Worm (Caenorhabditis elegans) whole organism, L2 larva: ENCODE measurements around the gene Y40C5A.4.
A peak's percentile ranks its signal among the peaks of the same experiment; 100 is the strongest.

ENCODE experiments used
- C34F6.9 ChIP-seq: fragments of 150-350 bp; optimal IDR thresholded peaks from 2 replicates; lab custom pipeline; 2014; ENCODE audit warnings: missing biosample characterization, missing genetic modification characterization
- F13H6.1 ChIP-seq: sonication (generic microtip); optimal IDR thresholded peaks from 2 replicates; lab custom pipeline; 2016; ENCODE audit warnings: missing genetic modification characterization, missing compliant biosample characterization
- R02D3.7 ChIP-seq: fragments of 150-350 bp; optimal IDR thresholded peaks from 2 replicates; lab custom pipeline; 2014; ENCODE audit warnings: missing biosample characterization, missing genetic modification characterization
- Y55F3AM.14 ChIP-seq: fragments of 200-800 bp; sonication (Bioruptor generic); optimal IDR thresholded peaks from 2 replicates; lab custom pipeline; 2018; ENCODE audit warnings: mild to moderate bottlenecking, missing genetic modification characterization, missing compliant biosample characterization
- ZK546.5 ChIP-seq: sonication (generic microtip); optimal IDR thresholded peaks from 2 replicates; lab custom pipeline; 2017; ENCODE audit warnings: missing biosample characterization, missing genetic modification characterization
- alr-1 ChIP-seq: fragments of 150-350 bp; optimal IDR thresholded peaks from 2 replicates; lab custom pipeline; 2014; ENCODE audit warnings: missing biosample characterization, missing genetic modification characterization
- aly-2 ChIP-seq: fragments of 150-350 bp; optimal IDR thresholded peaks from 2 replicates; lab custom pipeline; 2014; ENCODE audit warnings: missing biosample characterization, missing genetic modification characterization
- ama-1 ChIP-seq: fragments of 150-350 bp; optimal IDR thresholded peaks from 2 replicates; lab custom pipeline; 2018; ENCODE audit warnings: inconsistent platforms
- blmp-1 ChIP-seq: sonication (generic microtip); optimal IDR thresholded peaks from 2 replicates; lab custom pipeline; 2017; ENCODE audit warnings: missing genetic modification characterization, mild to moderate bottlenecking, missing compliant biosample characterization, antibody characterized with exemption, moderate library complexity; ENCODE audit not compliant: insufficient read depth
- ceh-16 ChIP-seq: fragments of 150-350 bp; optimal IDR thresholded peaks from 2 replicates; lab custom pipeline; 2014; ENCODE audit warnings: missing biosample characterization, missing genetic modification characterization
- ceh-82 ChIP-seq: fragments of 150-350 bp; optimal IDR thresholded peaks from 2 replicates; lab custom pipeline; 2014; ENCODE audit warnings: missing biosample characterization, missing genetic modification characterization
- crh-2 ChIP-seq: sonication (generic microtip); optimal IDR thresholded peaks from 2 replicates; lab custom pipeline; 2017; ENCODE audit warnings: missing biosample characterization, missing genetic modification characterization
- dmd-4 ChIP-seq: sonication (generic microtip); optimal IDR thresholded peaks from 2 replicates; lab custom pipeline; 2017; ENCODE audit warnings: missing biosample characterization, missing genetic modification characterization
- egl-27 ChIP-seq: sonication (generic microtip); optimal IDR thresholded peaks from 3 replicates; lab custom pipeline; 2017; ENCODE audit warnings: missing biosample characterization, missing genetic modification reagents, missing genetic modification characterization
- elt-1 ChIP-seq: fragments of 150-350 bp; optimal IDR thresholded peaks from 2 replicates; lab custom pipeline; 2014; ENCODE audit warnings: missing biosample characterization, missing genetic modification characterization
- elt-3 ChIP-seq: sonication (generic microtip); optimal IDR thresholded peaks from 2 replicates; lab custom pipeline; 2017; ENCODE audit warnings: missing biosample characterization, missing genetic modification characterization
- fos-1 ChIP-seq: fragments of 150-350 bp; optimal IDR thresholded peaks from 2 replicates; lab custom pipeline; 2014; ENCODE audit warnings: missing biosample characterization, missing genetic modification characterization
- gmeb-1 ChIP-seq: fragments of 150-350 bp; optimal IDR thresholded peaks from 2 replicates; lab custom pipeline; 2014; ENCODE audit warnings: missing biosample characterization, missing genetic modification characterization
- lin-11 ChIP-seq: fragments of 150-350 bp; sonication (generic microtip); optimal IDR thresholded peaks from 2 replicates; lab custom pipeline; 2014; ENCODE audit warnings: missing biosample characterization, missing genetic modification characterization, inconsistent platforms, mixed read lengths
- lin-13 ChIP-seq: fragments of 150-350 bp; optimal IDR thresholded peaks from 2 replicates; lab custom pipeline; 2014; ENCODE audit warnings: missing biosample characterization, missing genetic modification reagents, missing genetic modification characterization
- lin-39 ChIP-seq: fragments of 150-350 bp; optimal IDR thresholded peaks from 2 replicates; lab custom pipeline; 2014; ENCODE audit warnings: missing biosample characterization, missing genetic modification reagents, missing genetic modification characterization
- lsy-2 ChIP-seq, 2 experiments: fragments of 150-350 bp in 1 of 2; sonication (generic microtip) in 1 of 2; optimal IDR thresholded peaks; 2 replicates each; lab custom pipeline; 2014 to 2017; ENCODE audit warnings: missing biosample characterization in 2 of 2, missing genetic modification characterization in 2 of 2
- mab-5 ChIP-seq: fragments of 150-350 bp; optimal IDR thresholded peaks from 2 replicates; lab custom pipeline; 2014; ENCODE audit warnings: missing biosample characterization, missing genetic modification characterization
- mbf-1 ChIP-seq: sonication (generic microtip); optimal IDR thresholded peaks from 2 replicates; lab custom pipeline; 2017; ENCODE audit warnings: missing biosample characterization, missing genetic modification characterization
- mdl-1 ChIP-seq, 2 experiments: fragments of 150-350 bp in 1 of 2; sonication (generic microtip) in 1 of 2; optimal IDR thresholded peaks; 2 replicates each; lab custom pipeline; 2017; ENCODE audit warnings: missing biosample characterization in 2 of 2, missing genetic modification characterization in 2 of 2
- nhr-10 ChIP-seq: sonication (generic microtip); optimal IDR thresholded peaks from 2 replicates; lab custom pipeline; 2017; ENCODE audit warnings: missing biosample characterization, missing genetic modification characterization
- nhr-11 ChIP-seq: fragments of 150-350 bp; optimal IDR thresholded peaks from 2 replicates; lab custom pipeline; 2014; ENCODE audit warnings: missing biosample characterization, missing genetic modification characterization
- nhr-12 ChIP-seq: fragments of 150-350 bp; optimal IDR thresholded peaks from 2 replicates; lab custom pipeline; 2014; ENCODE audit warnings: missing biosample characterization, missing genetic modification characterization
- nhr-129 ChIP-seq: fragments of 150-350 bp; optimal IDR thresholded peaks from 2 replicates; lab custom pipeline; 2014; ENCODE audit warnings: missing biosample characterization, missing genetic modification characterization
- nhr-21 ChIP-seq: fragments of 150-350 bp; optimal IDR thresholded peaks from 2 replicates; lab custom pipeline; 2014; ENCODE audit warnings: missing biosample characterization, missing genetic modification characterization
- nhr-23 ChIP-seq: fragments of 150-350 bp; optimal IDR thresholded peaks from 2 replicates; lab custom pipeline; 2014; ENCODE audit warnings: missing biosample characterization, missing genetic modification reagents, missing genetic modification characterization
- nhr-237 ChIP-seq: fragments of 150-350 bp; optimal IDR thresholded peaks from 2 replicates; lab custom pipeline; 2014; ENCODE audit warnings: missing biosample characterization, missing genetic modification characterization
- nhr-25 ChIP-seq: fragments of 150-350 bp; sonication (generic microtip); optimal IDR thresholded peaks from 3 replicates; lab custom pipeline; 2014; ENCODE audit warnings: missing biosample characterization, missing genetic modification characterization
- nhr-6 ChIP-seq: fragments of 150-350 bp; optimal IDR thresholded peaks from 2 replicates; lab custom pipeline; 2014; ENCODE audit warnings: missing biosample characterization, missing genetic modification characterization
- nhr-77 ChIP-seq: fragments of 150-350 bp; optimal IDR thresholded peaks from 2 replicates; lab custom pipeline; 2014; ENCODE audit warnings: missing biosample characterization, missing genetic modification characterization
- peb-1 ChIP-seq: fragments of 150-350 bp; optimal IDR thresholded peaks from 2 replicates; lab custom pipeline; 2014; ENCODE audit warnings: missing biosample characterization, missing genetic modification characterization
- sem-4 ChIP-seq: fragments of 150-350 bp; optimal IDR thresholded peaks from 2 replicates; lab custom pipeline; 2014; ENCODE audit warnings: missing biosample characterization, missing genetic modification reagents, missing genetic modification characterization
- skn-1 ChIP-seq: sonication (generic microtip); optimal IDR thresholded peaks from 2 replicates; lab custom pipeline; 2017; ENCODE audit warnings: missing biosample characterization, missing genetic modification characterization
- sma-3 ChIP-seq: sonication (generic microtip); optimal IDR thresholded peaks from 2 replicates; lab custom pipeline; 2016; ENCODE audit warnings: missing genetic modification reagents, missing genetic modification characterization, missing compliant biosample characterization
- sma-9 ChIP-seq, 2 experiments: fragments of 150-350 bp in 1 of 2; sonication (generic microtip) in 1 of 2; optimal IDR thresholded peaks; 2 replicates each; lab custom pipeline; 2014 to 2016; ENCODE audit warnings: missing genetic modification characterization in 2 of 2, mild to moderate bottlenecking in 1 of 2, missing biosample characterization in 1 of 2, missing compliant biosample characterization in 1 of 2, missing genetic modification reagents in 1 of 2, moderate library complexity in 1 of 2
- snpc-4 ChIP-seq: fragments of 150-350 bp; optimal IDR thresholded peaks from 2 replicates; lab custom pipeline; 2014; ENCODE audit warnings: missing biosample characterization, missing genetic modification characterization
- unc-39 ChIP-seq: fragments of 150-350 bp; optimal IDR thresholded peaks from 2 replicates; lab custom pipeline; 2014; ENCODE audit warnings: missing biosample characterization, missing genetic modification characterization
- unc-55 ChIP-seq: fragments of 150-350 bp; sonication (generic microtip); optimal IDR thresholded peaks from 3 replicates; lab custom pipeline; 2014; ENCODE audit warnings: missing biosample characterization, missing genetic modification reagents, missing genetic modification characterization
- unc-62 ChIP-seq: fragments of 150-350 bp; optimal IDR thresholded peaks from 2 replicates; lab custom pipeline; 2014; ENCODE audit warnings: missing biosample characterization, missing genetic modification reagents, missing genetic modification characterization
- zag-1 ChIP-seq: fragments of 150-350 bp; optimal IDR thresholded peaks from 2 replicates; lab custom pipeline; 2014; ENCODE audit warnings: missing biosample characterization, missing genetic modification characterization
- ztf-1 ChIP-seq: fragments of 200-800 bp; sonication (Bioruptor generic); conservative IDR thresholded peaks from 2 replicates; pipeline ENCODE4 v1.3.6; 2022; ENCODE audit warnings: missing genetic modification characterization, missing compliant biosample characterization
- ztf-11 ChIP-seq: sonication (generic microtip); optimal IDR thresholded peaks from 2 replicates; lab custom pipeline; 2017; ENCODE audit warnings: missing biosample characterization, missing genetic modification characterization
- ztf-4 ChIP-seq: fragments of 150-350 bp; optimal IDR thresholded peaks from 2 replicates; lab custom pipeline; 2014; ENCODE audit warnings: missing biosample characterization, missing genetic modification characterization

Y40C5A.4 gene

ce11 chrIV:7319931-7320435, 44.9 kb downstream of the Y40C5A.4 start:
- no peak for TF ChIP-seq nhr-11 (tag; lab: Kevin White, UChicago)
- peak; percentile 89 for TF ChIP-seq sma-9 (GFP tag; optimal IDR thresholded peaks at IDR 0.05; lab: Kevin White, UChicago)
- TF ChIP-seq sma-9 (tag; optimal IDR thresholded peaks at IDR 0.05; lab: Kevin White, UChicago), result no peak
- TF ChIP-seq elt-1, result no peak
- peak; percentile 31 for TF ChIP-seq snpc-4 (tag; lab: Kevin White, UChicago)
- TF ChIP-seq lin-39 (tag; lab: Kevin White, UChicago), result no peak
- TF ChIP-seq skn-1 (tag; lab: Kevin White, UChicago), result no peak
- no peak for TF ChIP-seq ceh-82
- TF ChIP-seq ama-1 (lab: Kevin White, UChicago), result no peak
- no peak for TF ChIP-seq ztf-11
- TF ChIP-seq nhr-77 (tag; lab: Kevin White, UChicago), result peak; percentile 4
- no peak for TF ChIP-seq ztf-1 (GFP tag; lab: Robert Waterston, UW)
- peak; percentile 75 for TF ChIP-seq nhr-129 (tag; lab: Kevin White, UChicago)
- TF ChIP-seq elt-3 (tag; lab: Kevin White, UChicago), result no peak
- peak; percentile 89 to 93 for TF ChIP-seq mdl-1 (tag; optimal IDR thresholded peaks at IDR 0.05; lab: Kevin White, UChicago)
- TF ChIP-seq mab-5, result peak; percentile 84
- peak; percentile 2 for TF ChIP-seq lin-11 (tag; lab: Kevin White, UChicago)
- no peak for TF ChIP-seq unc-39 (tag; lab: Kevin White, UChicago)
- TF ChIP-seq sma-3 (GFP tag; lab: Kevin White, UChicago), result peak; percentile 82
- TF ChIP-seq C34F6.9 (tag; lab: Kevin White, UChicago), result peak; percentile 91
- TF ChIP-seq alr-1 (tag; lab: Kevin White, UChicago), result no peak
- TF ChIP-seq nhr-10, result no peak
- peak; percentile 62 for TF ChIP-seq ztf-4 (tag; lab: Kevin White, UChicago)
- no peak for TF ChIP-seq peb-1 (tag; lab: Kevin White, UChicago)
- no peak for TF ChIP-seq nhr-25 (tag; lab: Kevin White, UChicago)
- peak; percentile 79 for TF ChIP-seq sem-4 (tag; lab: Kevin White, UChicago)
- peak; percentile 97 for TF ChIP-seq F13H6.1
- TF ChIP-seq egl-27 (tag; lab: Kevin White, UChicago), result peak; percentile 85
- TF ChIP-seq crh-2, result peak; percentile 83
- no peak for TF ChIP-seq nhr-12 (tag; lab: Kevin White, UChicago)
- TF ChIP-seq gmeb-1 (tag; lab: Kevin White, UChicago), result peak; percentile 57
- peak; percentile 21 to 82 for TF ChIP-seq lsy-2 (tag; optimal IDR thresholded peaks at IDR 0.05; lab: Kevin White, UChicago)
- peak; percentile 67 for TF ChIP-seq Y55F3AM.14
- peak; percentile 71 for TF ChIP-seq lin-13 (GFP tag; lab: Kevin White, UChicago)
- TF ChIP-seq aly-2 (tag; lab: Kevin White, UChicago), result no peak
- TF ChIP-seq ceh-16 (tag; lab: Kevin White, UChicago), result peak; percentile 59
- peak; percentile 78 for TF ChIP-seq nhr-21
- peak; percentile 38 for TF ChIP-seq zag-1 (tag; lab: Kevin White, UChicago)
- TF ChIP-seq unc-55 (GFP tag; lab: Kevin White, UChicago), result peak; percentile 62
- peak; percentile 53 for TF ChIP-seq nhr-6 (tag; lab: Kevin White, UChicago)
- TF ChIP-seq mbf-1 (tag; lab: Kevin White, UChicago), result no peak
- TF ChIP-seq unc-62 (GFP tag; lab: Kevin White, UChicago), result peak; percentile 60
- peak; percentile 21 for TF ChIP-seq ZK546.5
- peak; percentile 28 for TF ChIP-seq blmp-1 (tag; lab: Kevin White, UChicago)
- no peak for TF ChIP-seq dmd-4 (tag; lab: Kevin White, UChicago)
- TF ChIP-seq fos-1 (tag; lab: Kevin White, UChicago), result peak; percentile 95
- no peak for TF ChIP-seq R02D3.7 (tag; lab: Kevin White, UChicago)
- no peak for TF ChIP-seq nhr-23 (tag; lab: Kevin White, UChicago)
- TF ChIP-seq nhr-237, result no peak
